Worm (Caenorhabditis elegans): Measurements from ENCODE around the gene cul-2.

DNA sequence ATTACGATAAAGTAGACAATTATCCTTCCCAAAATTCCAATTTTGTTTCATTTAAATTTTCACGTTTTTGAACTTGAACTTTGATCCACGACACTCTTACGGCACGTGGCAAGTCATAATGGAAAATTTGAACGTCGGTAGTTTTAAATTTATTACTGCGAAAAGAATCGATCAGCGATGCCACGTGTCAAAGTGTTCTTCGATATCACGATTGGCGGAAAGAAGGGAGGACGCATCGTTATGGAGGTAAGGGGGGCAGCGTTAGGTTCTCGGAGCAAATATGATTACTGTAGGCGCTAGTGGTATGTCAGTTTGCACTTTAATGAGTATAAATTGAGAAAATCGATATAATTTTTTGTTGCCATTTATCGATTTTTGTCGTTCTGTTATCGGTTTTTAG is 5.5 kb downstream of the cul-2 start, which contains the start of gene cyn-2:
- TF ChIP-seq fkh-10 (GFP tag; optimal IDR thresholded peaks at IDR 0.05), result no peak
- no peak for TF ChIP-seq ttx-3 (tag; optimal IDR thresholded peaks at IDR 0.05)
- TF ChIP-seq tbx-7 (tag; optimal IDR thresholded peaks at IDR 0.05), result no peak
- no peak for TF ChIP-seq K02D7.2 (tag; optimal IDR thresholded peaks at IDR 0.05)
- no peak for TF ChIP-seq ceh-34 (tag; optimal IDR thresholded peaks at IDR 0.05)
- TF ChIP-seq hlh-13 (GFP tag; optimal IDR thresholded peaks at IDR 0.05), result no peak
- TF ChIP-seq C08G9.2 (tag; optimal IDR thresholded peaks at IDR 0.05), result no peak
- TF ChIP-seq ets-4 (tag; optimal IDR thresholded peaks at IDR 0.05), result no peak
- TF ChIP-seq ama-1 (optimal IDR thresholded peaks at IDR 0.05), result no peak
- TF ChIP-seq elt-4 (tag; optimal IDR thresholded peaks at IDR 0.05), result no peak
- no peak for TF ChIP-seq dmd-4 (tag; optimal IDR thresholded peaks at IDR 0.05; ENCODE audit: borderline replicate concordance)

Data from whole organism, late embryonic.